Worm (Caenorhabditis elegans): Measurements from ENCODE around the gene ttyh-1.

ce11 chrX:11368845-11369244, 328 bp downstream of the ttyh-1 start:
- TF ChIP-seq blmp-1 (tag; optimal IDR thresholded peaks at IDR 0.05) (no peak), nhr-237 (tag; optimal IDR thresholded peaks at IDR 0.05) (no peak), nhr-76 (tag; optimal IDR thresholded peaks at IDR 0.05) (no peak), nhr-28 (tag; optimal IDR thresholded peaks at IDR 0.05) (no peak), elt-3 (tag; optimal IDR thresholded peaks at IDR 0.05) (no peak), lin-13 (tag; optimal IDR thresholded peaks at IDR 0.05) (no peak), mep-1 (tag; optimal IDR thresholded peaks at IDR 0.05) (peak; percentile 30), mab-5 (tag; optimal IDR thresholded peaks at IDR 0.05) (no peak), unc-39 (tag; optimal IDR thresholded peaks at IDR 0.05) (no peak), ces-1 (GFP tag; optimal IDR thresholded peaks at IDR 0.05) (peak; percentile 87), lin-32 (GFP tag; optimal IDR thresholded peaks at IDR 0.05) (no peak), hlh-1 (tag; optimal IDR thresholded peaks at IDR 0.05) (no peak), ham-2 (GFP tag; optimal IDR thresholded peaks at IDR 0.05) (no peak), snpc-4 (tag; optimal IDR thresholded peaks at IDR 0.05) (no peak)

Measured in whole organism, mixed stage, embryonic.